Worm (Caenorhabditis elegans): ENCODE measurements around the gene Y62H9A.4.

Y62H9A.4 gene

DNA sequence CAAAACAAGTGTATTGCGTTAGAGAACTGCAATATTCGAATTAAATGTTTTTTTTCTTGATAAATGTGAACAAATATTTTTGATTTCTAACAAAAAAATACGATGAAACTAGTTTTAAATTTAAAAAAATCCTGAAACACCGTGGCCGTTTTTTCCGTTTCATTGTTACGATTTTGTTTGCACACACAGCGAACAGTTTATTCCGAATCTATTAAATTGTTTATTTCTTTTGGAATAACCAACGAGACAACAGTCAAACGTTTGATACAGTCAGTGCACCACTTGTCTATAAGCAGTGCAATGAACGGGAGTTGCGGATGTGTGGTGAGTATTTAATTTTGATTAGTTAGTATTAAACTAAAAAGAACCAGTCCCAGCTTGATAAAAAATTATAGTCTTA is 36.8 kb downstream of the Y62H9A.4 start, which contains the start of gene Y62H9A.13:
Gene Y62H9A.13 (plus strand): TSS at position 301 of the 400 bp plus-strand sequence.
- no peak for TF ChIP-seq fax-1 (tag; optimal IDR thresholded peaks at IDR 0.05)
- no peak for TF ChIP-seq dve-1 (tag; optimal IDR thresholded peaks at IDR 0.05)

DNA sequence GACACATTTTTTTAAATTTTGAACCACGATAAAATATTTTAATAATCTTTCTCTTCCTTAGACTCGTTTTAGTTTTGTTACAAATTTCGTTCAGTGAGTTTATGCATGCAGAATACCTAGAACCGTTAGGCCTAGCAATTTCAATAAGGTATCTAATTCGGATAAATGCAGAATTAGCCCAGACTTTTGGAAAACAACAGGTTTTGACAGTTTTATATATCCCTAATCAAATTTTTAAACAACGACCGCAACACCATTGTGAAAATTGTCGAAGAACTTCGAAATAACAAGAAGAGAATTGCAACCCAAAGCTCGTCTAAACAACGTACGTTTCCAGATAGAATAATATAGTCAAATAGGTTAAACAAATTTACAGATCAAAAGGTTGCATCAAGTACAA is 38.1 kb downstream of the Y62H9A.4 start, which contains the start of gene Y62H9A.16:
Gene Y62H9A.16 (plus strand): TSS at position 301 of the 400 bp plus-strand sequence.
- no peak for TF ChIP-seq nfya-1 (tag; optimal IDR thresholded peaks at IDR 0.05)
- no peak for TF ChIP-seq nhr-232 (tag; optimal IDR thresholded peaks at IDR 0.05)
- TF ChIP-seq pqm-1 (tag; optimal IDR thresholded peaks at IDR 0.05), result no peak
- TF ChIP-seq elt-4 (tag; optimal IDR thresholded peaks at IDR 0.05), result no peak
- TF ChIP-seq ceh-24 (tag; optimal IDR thresholded peaks at IDR 0.05), result no peak
- no peak for TF ChIP-seq eyg-1 (tag; optimal IDR thresholded peaks at IDR 0.05)
- TF ChIP-seq ceh-19 (GFP tag; optimal IDR thresholded peaks at IDR 0.05), result no peak
- TF ChIP-seq ceh-6 (GFP tag; optimal IDR thresholded peaks at IDR 0.05), result no peak
- no peak for TF ChIP-seq pha-4 (tag; optimal IDR thresholded peaks at IDR 0.05)
- TF ChIP-seq che-1 (tag; optimal IDR thresholded peaks at IDR 0.05), result no peak
- TF ChIP-seq sox-2 (GFP tag; IDR thresholded peaks at IDR 0.05), result no peak
- TF ChIP-seq ztf-16 (tag; optimal IDR thresholded peaks at IDR 0.05), result no peak
- TF ChIP-seq syd-9 (tag; optimal IDR thresholded peaks at IDR 0.05), result no peak
- TF ChIP-seq hlh-13 (GFP tag; optimal IDR thresholded peaks at IDR 0.05), result no peak
- no peak for TF ChIP-seq hlh-6 (tag; optimal IDR thresholded peaks at IDR 0.05)
- no peak for TF ChIP-seq pha-2 (tag; optimal IDR thresholded peaks at IDR 0.05)

ce11 chrX:11920723-11921283 is 40.9 kb downstream of the Y62H9A.4 start, which contains the start of gene Y62H9A.14:
Gene Y62H9A.14 (plus strand): TSS chrX:11921233.
- TF ChIP-seq sdc-2 (tag; optimal IDR thresholded peaks at IDR 0.05) (no peak), K02D7.2 (tag; optimal IDR thresholded peaks at IDR 0.05) (no peak), elt-2 (tag; optimal IDR thresholded peaks at IDR 0.05) (no peak), pqm-1 (tag; optimal IDR thresholded peaks at IDR 0.05) (no peak), ets-4 (tag; optimal IDR thresholded peaks at IDR 0.05) (no peak), hlh-15 (tag; optimal IDR thresholded peaks at IDR 0.05) (no peak), pros-1 (tag; optimal IDR thresholded peaks at IDR 0.05) (no peak), pag-3 (tag; optimal IDR thresholded peaks at IDR 0.05; ENCODE audit: borderline replicate concordance) (no peak), fkh-10 (GFP tag; optimal IDR thresholded peaks at IDR 0.05) (no peak), ceh-18 (tag; optimal IDR thresholded peaks at IDR 0.05) (no peak), sox-4 (tag; optimal IDR thresholded peaks at IDR 0.05) (no peak), elt-4 (tag; optimal IDR thresholded peaks at IDR 0.05) (no peak), hlh-30 (tag; optimal IDR thresholded peaks at IDR 0.05; ENCODE audit: insufficient read depth) (no peak), T23F11.4 (GFP tag; optimal IDR thresholded peaks at IDR 0.05) (no peak), ztf-16 (tag; optimal IDR thresholded peaks at IDR 0.05) (no peak), hlh-8 (tag; optimal IDR thresholded peaks at IDR 0.05) (no peak), fkh-6 (tag; optimal IDR thresholded peaks at IDR 0.05) (no peak)

DNA sequence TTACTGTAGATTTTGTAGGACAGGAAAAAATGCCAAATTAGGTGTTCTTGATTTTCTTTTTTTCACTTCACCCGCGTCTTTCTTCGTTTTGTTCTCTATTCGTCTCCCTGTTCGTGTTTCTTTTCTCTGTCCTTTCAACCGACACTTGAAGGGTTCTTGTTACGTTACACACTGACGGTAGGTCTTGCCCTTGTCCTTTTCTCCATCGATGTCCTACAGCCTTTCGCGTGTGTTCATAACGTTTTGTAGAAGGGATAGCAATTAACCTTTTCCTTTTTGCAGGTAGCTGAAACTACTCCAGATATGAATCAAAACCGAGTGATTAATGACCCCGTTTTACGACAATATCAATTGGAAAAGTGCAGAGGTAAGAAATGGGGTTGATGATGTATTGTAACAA is 44.2 kb downstream of the Y62H9A.4 start, which contains the start of gene F55G7.1:
Gene F55G7.1 (plus strand): TSS at position 276 of the 400 bp plus-strand sequence.
- no peak for TF ChIP-seq nhr-232 (tag; optimal IDR thresholded peaks at IDR 0.05)
- no peak for TF ChIP-seq nhr-11 (tag; optimal IDR thresholded peaks at IDR 0.05)
- TF ChIP-seq sdc-2 (tag; optimal IDR thresholded peaks at IDR 0.05), result peak; percentile 97
- peak; percentile 9 for TF ChIP-seq ref-2 (tag; optimal IDR thresholded peaks at IDR 0.05)

- TF ChIP-seq ceh-24 (tag; optimal IDR thresholded peaks at IDR 0.05), result no peak
- no peak for TF ChIP-seq dmd-4 (tag; optimal IDR thresholded peaks at IDR 0.05; ENCODE audit: borderline replicate concordance)
- TF ChIP-seq elt-4 (tag; optimal IDR thresholded peaks at IDR 0.05), result no peak
- no peak for TF ChIP-seq che-1 (tag; optimal IDR thresholded peaks at IDR 0.05)
- TF ChIP-seq ref-2 (tag; optimal IDR thresholded peaks at IDR 0.05), result no peak
- no peak for TF ChIP-seq ttx-3 (tag; optimal IDR thresholded peaks at IDR 0.05)
- TF ChIP-seq ceh-22 (tag; optimal IDR thresholded peaks at IDR 0.05), result no peak
- no peak for TF ChIP-seq ceh-9 (tag; optimal IDR thresholded peaks at IDR 0.05)
- TF ChIP-seq tbx-2 (tag; optimal IDR thresholded peaks at IDR 0.05), result no peak
- no peak for TF ChIP-seq ceh-14 (tag; optimal IDR thresholded peaks at IDR 0.05)
- TF ChIP-seq ceh-19 (GFP tag; optimal IDR thresholded peaks at IDR 0.05), result no peak
- TF ChIP-seq nfya-1 (tag; optimal IDR thresholded peaks at IDR 0.05), result no peak
- TF ChIP-seq K09A11.1 (tag; optimal IDR thresholded peaks at IDR 0.05; ENCODE audit: insufficient read depth), result no peak
- no peak for TF ChIP-seq rnt-1 (tag; optimal IDR thresholded peaks at IDR 0.05)
These were observed 45.3 kb downstream of the Y62H9A.4 start for ce11 chrX:11925243-11925642.
